Fruit fly (Drosophila melanogaster) whole organism, prepupa: ENCODE measurements around the gene Myo10A.
A peak's percentile ranks its signal among the peaks of the same experiment; 100 is the strongest.

ENCODE experiments used
- Blimp-1 ChIP-seq: fragments of 200-800 bp; sonication (Bioruptor generic); optimal IDR thresholded peaks from 3 replicates; lab custom pipeline; 2017; ENCODE audit warnings: missing biosample characterization, missing genetic modification characterization, mild to moderate bottlenecking, moderate library complexity, missing genetic modification reagents
- CG10631 ChIP-seq: fragments of 200-800 bp; sonication (Bioruptor generic); optimal IDR thresholded peaks from 2 replicates; lab custom pipeline; 2016; ENCODE audit warnings: missing biosample characterization, missing genetic modification characterization
- CG10669 ChIP-seq: fragments of 200-800 bp; sonication (Bioruptor generic); optimal IDR thresholded peaks from 3 replicates; lab custom pipeline; 2018; ENCODE audit warnings: missing biosample characterization, mild to moderate bottlenecking, missing genetic modification characterization, moderate library complexity
- CG11294 ChIP-seq: fragments of 200-800 bp; sonication (Bioruptor generic); IDR thresholded peaks from 2 replicates; pipeline ENCODE4 v1.3.6; 2022; ENCODE audit warnings: missing biosample characterization, missing genetic modification characterization
- CG11762 ChIP-seq: fragments of 200-800 bp; sonication (Bioruptor generic); optimal IDR thresholded peaks from 3 replicates; lab custom pipeline; 2016; ENCODE audit warnings: missing biosample characterization, missing genetic modification characterization; ENCODE audit not compliant: insufficient read depth
- CG11902 ChIP-seq: fragments of 200-800 bp; sonication (Bioruptor generic); optimal IDR thresholded peaks from 3 replicates; lab custom pipeline; 2016; ENCODE audit warnings: missing biosample characterization, missing genetic modification characterization
- CG1621 ChIP-seq: fragments of 200-800 bp; sonication (Bioruptor generic); optimal IDR thresholded peaks from 3 replicates; lab custom pipeline; 2018; ENCODE audit warnings: missing biosample characterization, mild to moderate bottlenecking, missing genetic modification characterization
- CG16779 ChIP-seq: fragments of 200-800 bp; sonication (Bioruptor generic); optimal IDR thresholded peaks from 3 replicates; lab custom pipeline; 2017; ENCODE audit warnings: missing biosample characterization, mild to moderate bottlenecking, missing genetic modification characterization
- CG3032 ChIP-seq: fragments of 200-800 bp; optimal IDR thresholded peaks from 2 replicates; lab custom pipeline; 2019; ENCODE audit warnings: missing biosample characterization, mild to moderate bottlenecking, missing genetic modification characterization, moderate library complexity
- CG31627 ChIP-seq: fragments of 200-800 bp; sonication (Bioruptor generic); optimal IDR thresholded peaks from 3 replicates; lab custom pipeline; 2016; ENCODE audit warnings: missing biosample characterization, missing genetic modification characterization
- CG32006 ChIP-seq: fragments of 200-800 bp; sonication (Bioruptor generic); optimal IDR thresholded peaks from 3 replicates; lab custom pipeline; 2017; ENCODE audit warnings: missing biosample characterization, mild to moderate bottlenecking, missing genetic modification characterization
- CG34406 ChIP-seq: fragments of 200-800 bp; sonication (Bioruptor generic); optimal IDR thresholded peaks from 3 replicates; lab custom pipeline; 2016; ENCODE audit warnings: missing biosample characterization, missing genetic modification characterization
- CG4318 ChIP-seq: fragments of 200-800 bp; sonication (Bioruptor generic); optimal IDR thresholded peaks from 3 replicates; lab custom pipeline; 2017; ENCODE audit warnings: missing biosample characterization, mild to moderate bottlenecking, missing genetic modification characterization
- CG6163 ChIP-seq: fragments of 200-800 bp; sonication (Bioruptor generic); IDR thresholded peaks from 3 replicates; pipeline ENCODE4 v1.3.6; 2022; ENCODE audit warnings: missing biosample characterization, missing genetic modification characterization
- CG6276 ChIP-seq: fragments of 200-800 bp; sonication (Bioruptor generic); optimal IDR thresholded peaks from 2 replicates; lab custom pipeline; 2017; ENCODE audit warnings: missing biosample characterization, mild to moderate bottlenecking, missing genetic modification characterization
- CG6792 ChIP-seq: fragments of 200-800 bp; sonication (Bioruptor generic); optimal IDR thresholded peaks from 3 replicates; lab custom pipeline; 2016; ENCODE audit warnings: missing biosample characterization, missing genetic modification characterization
- CG6808 ChIP-seq: fragments of 200-800 bp; sonication (Bioruptor generic); optimal IDR thresholded peaks from 3 replicates; lab custom pipeline; 2017; ENCODE audit warnings: missing biosample characterization, missing genetic modification characterization, mild to moderate bottlenecking, moderate library complexity, missing genetic modification reagents
- CG6854 ChIP-seq: fragments of 200-800 bp; sonication (Bioruptor generic); optimal IDR thresholded peaks from 2 replicates; lab custom pipeline; 2017; ENCODE audit warnings: missing biosample characterization, mild to moderate bottlenecking, missing genetic modification characterization
- CG7368 ChIP-seq: fragments of 200-800 bp; sonication (Bioruptor generic); optimal IDR thresholded peaks from 3 replicates; lab custom pipeline; 2016; ENCODE audit warnings: missing biosample characterization, missing genetic modification characterization
- CG8119 ChIP-seq: fragments of 200-800 bp; sonication (Bioruptor generic); IDR thresholded peaks from 3 replicates; pipeline ENCODE4 v1.3.6; 2022; ENCODE audit warnings: missing biosample characterization, missing genetic modification characterization
- CG8319 ChIP-seq: fragments of 200-800 bp; sonication (Bioruptor generic); optimal IDR thresholded peaks from 3 replicates; lab custom pipeline; 2016; ENCODE audit warnings: missing biosample characterization, missing genetic modification characterization
- CG8632 ChIP-seq: fragments of 200-800 bp; sonication (Bioruptor generic); optimal IDR thresholded peaks from 3 replicates; lab custom pipeline; 2016; ENCODE audit warnings: missing biosample characterization, missing genetic modification characterization
- Eip75B ChIP-seq: fragments of 200-800 bp; sonication (Bioruptor generic); optimal IDR thresholded peaks from 3 replicates; lab custom pipeline; 2016; ENCODE audit warnings: missing biosample characterization, missing genetic modification characterization
- Ets21C ChIP-seq: fragments of 200-800 bp; sonication (Bioruptor generic); optimal IDR thresholded peaks from 3 replicates; lab custom pipeline; 2016; ENCODE audit warnings: missing biosample characterization, missing genetic modification characterization
- Ets96B ChIP-seq: fragments of 200-800 bp; optimal IDR thresholded peaks from 2 replicates; lab custom pipeline; 2019; ENCODE audit warnings: missing biosample characterization, mild to moderate bottlenecking, missing genetic modification characterization, moderate library complexity
- Gug ChIP-seq: fragments of 200-800 bp; sonication (Bioruptor generic); IDR thresholded peaks from 2 replicates; pipeline ENCODE4 v1.3.6; 2022; ENCODE audit warnings: missing biosample characterization, missing genetic modification characterization
- Hr39 ChIP-seq: fragments of 200-800 bp; sonication (Bioruptor generic); optimal IDR thresholded peaks from 2 replicates; lab custom pipeline; 2016; ENCODE audit warnings: missing biosample characterization, missing genetic modification characterization
- Lpt ChIP-seq: fragments of 200-800 bp; sonication (Bioruptor generic); optimal IDR thresholded peaks from 3 replicates; lab custom pipeline; 2016; ENCODE audit warnings: missing biosample characterization, missing genetic modification characterization
- Met ChIP-seq: fragments of 200-800 bp; sonication (Bioruptor generic); optimal IDR thresholded peaks from 3 replicates; lab custom pipeline; 2016; ENCODE audit warnings: missing biosample characterization, missing genetic modification characterization
- Sox102F ChIP-seq: fragments of 200-800 bp; sonication (Bioruptor generic); optimal IDR thresholded peaks from 2 replicates; lab custom pipeline; 2016; ENCODE audit warnings: missing biosample characterization, mild to moderate bottlenecking, missing genetic modification characterization
- Sox14 ChIP-seq: fragments of 200-800 bp; sonication (Bioruptor generic); optimal IDR thresholded peaks from 3 replicates; lab custom pipeline; 2016; ENCODE audit warnings: missing biosample characterization, missing genetic modification characterization
- Sox15 ChIP-seq: fragments of 200-800 bp; sonication (Bioruptor generic); optimal IDR thresholded peaks from 3 replicates; lab custom pipeline; 2016; ENCODE audit warnings: missing biosample characterization, missing genetic modification characterization
- achi ChIP-seq: fragments of 200-800 bp; sonication (Bioruptor generic); optimal IDR thresholded peaks from 3 replicates; lab custom pipeline; 2016; ENCODE audit warnings: missing biosample characterization, missing genetic modification characterization
- acj6 ChIP-seq: fragments of 200-800 bp; sonication (Bioruptor generic); optimal IDR thresholded peaks from 3 replicates; lab custom pipeline; 2016; ENCODE audit warnings: missing biosample characterization, missing genetic modification characterization
- dac ChIP-seq: fragments of 200-800 bp; sonication (Bioruptor generic); optimal IDR thresholded peaks from 2 replicates; lab custom pipeline; 2017; ENCODE audit warnings: missing biosample characterization, mild to moderate bottlenecking, missing genetic modification characterization
- dsx ChIP-seq: fragments of 200-800 bp; optimal IDR thresholded peaks from 3 replicates; lab custom pipeline; 2019; ENCODE audit warnings: missing biosample characterization, mild to moderate bottlenecking, missing genetic modification characterization, moderate library complexity; ENCODE audit not compliant: poor library complexity, severe bottlenecking
- fd59A ChIP-seq: fragments of 200-800 bp; sonication (Bioruptor generic); optimal IDR thresholded peaks from 2 replicates; lab custom pipeline; 2017; ENCODE audit warnings: missing biosample characterization, mild to moderate bottlenecking, missing genetic modification characterization, missing genetic modification reagents
- fkh ChIP-seq: fragments of 200-800 bp; sonication (Bioruptor generic); optimal IDR thresholded peaks from 3 replicates; lab custom pipeline; 2017; ENCODE audit warnings: missing biosample characterization, mild to moderate bottlenecking, missing genetic modification characterization, moderate library complexity
- lz ChIP-seq: fragments of 200-800 bp; sonication (Bioruptor generic); optimal IDR thresholded peaks from 3 replicates; lab custom pipeline; 2016; ENCODE audit warnings: missing biosample characterization, missing genetic modification characterization
- net ChIP-seq: fragments of 200-800 bp; sonication (Bioruptor generic); optimal IDR thresholded peaks from 3 replicates; lab custom pipeline; 2016; ENCODE audit warnings: missing biosample characterization, missing genetic modification characterization
- salr ChIP-seq, 2 experiments: fragments of 200-800 bp; sonication (Bioruptor generic); optimal IDR thresholded peaks; 3 replicates each; lab custom pipeline; 2016 to 2018; ENCODE audit warnings: missing biosample characterization in 2 of 2, missing genetic modification characterization in 2 of 2, mild to moderate bottlenecking in 1 of 2
- spab ChIP-seq: fragments of 200-800 bp; sonication (Bioruptor generic); optimal IDR thresholded peaks from 2 replicates; lab custom pipeline; 2017; ENCODE audit warnings: missing biosample characterization, mild to moderate bottlenecking, missing genetic modification characterization, missing genetic modification reagents
- svp ChIP-seq: fragments of 200-800 bp; sonication (Bioruptor generic); peaks from one replicate; lab custom pipeline; 2016; ENCODE audit warnings: missing biosample characterization, missing genetic modification characterization
- topi ChIP-seq: fragments of 200-800 bp; sonication (Bioruptor generic); optimal IDR thresholded peaks from 3 replicates; lab custom pipeline; 2016; ENCODE audit warnings: missing biosample characterization, missing genetic modification characterization
- vri ChIP-seq: fragments of 200-800 bp; sonication (Bioruptor generic); optimal IDR thresholded peaks from 3 replicates; lab custom pipeline; 2016; ENCODE audit warnings: missing biosample characterization, mild to moderate bottlenecking, missing genetic modification characterization

The Myo10A gene

DNA sequence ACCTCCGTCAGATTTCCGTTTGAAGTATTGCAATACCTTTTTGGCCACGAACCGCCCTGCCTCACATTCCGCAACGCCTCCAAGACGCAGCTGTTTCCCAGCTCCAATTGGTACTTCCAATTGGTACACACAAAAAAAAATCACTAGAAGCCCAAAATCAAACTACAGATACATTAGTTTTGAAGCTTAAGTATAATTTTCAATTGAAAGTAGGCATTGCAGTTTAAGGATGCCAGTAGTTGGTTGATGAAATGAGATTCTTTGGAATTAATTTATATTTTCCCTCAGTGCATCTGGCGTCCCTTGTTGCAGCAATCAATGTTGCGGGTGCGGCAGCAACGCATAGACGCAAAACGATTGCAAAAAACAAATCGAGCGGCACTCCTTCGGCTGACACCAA lies 3.1 kb downstream of the Myo10A start (continued):
- TF ChIP-seq salr (GFP tag; optimal IDR thresholded peaks at IDR 0.05; lab: Kevin White, UChicago) (no peak), CG3032 (tag; lab: Kevin White, UChicago) (no peak), CG6808 (GFP tag; lab: Kevin White, UChicago) (no peak), Blimp-1 (GFP tag; lab: Kevin White, UChicago) (no peak), net (GFP tag; lab: Kevin White, UChicago) (peak; percentile 27), CG8119 (GFP tag; lab: Robert Waterston, UW) (peak; percentile 63), CG1621 (tag; lab: Kevin White, UChicago) (no peak)

DNA sequence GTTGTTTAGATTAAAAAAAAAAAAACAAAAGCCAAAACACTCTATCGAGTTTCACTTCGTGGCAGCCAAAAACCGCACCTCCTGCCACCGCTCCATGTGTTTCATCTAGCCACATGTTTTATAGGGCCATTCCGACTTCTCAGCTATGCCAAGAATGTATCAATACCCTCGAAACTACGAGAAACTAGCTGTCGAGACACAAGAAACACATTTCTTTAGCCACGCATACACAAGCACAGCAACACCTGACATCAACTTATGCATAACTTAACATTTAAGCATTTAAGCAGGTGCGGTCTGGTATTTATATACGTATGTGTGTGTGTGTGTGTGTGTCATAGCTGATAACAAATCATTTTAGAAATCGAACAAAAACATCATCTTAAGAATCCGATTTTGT lies 4.9 kb downstream of the Myo10A start:
- TF ChIP-seq CG8319 (GFP tag; lab: Kevin White, UChicago) (no peak), CG6808 (GFP tag; lab: Kevin White, UChicago) (no peak), Sox14 (GFP tag; lab: Kevin White, UChicago) (no peak), Met (GFP tag; lab: Kevin White, UChicago) (no peak), CG34406 (GFP tag; lab: Kevin White, UChicago) (no peak), CG32006 (GFP tag; lab: Kevin White, UChicago) (no peak), CG6792 (no peak), Blimp-1 (GFP tag; lab: Kevin White, UChicago) (no peak), CG11294 (no peak), acj6 (GFP tag; lab: Kevin White, UChicago) (no peak), salr (GFP tag; optimal IDR thresholded peaks at IDR 0.05; lab: Kevin White, UChicago) (no peak), Sox102F (GFP tag; lab: Kevin White, UChicago) (no peak)

DNA sequence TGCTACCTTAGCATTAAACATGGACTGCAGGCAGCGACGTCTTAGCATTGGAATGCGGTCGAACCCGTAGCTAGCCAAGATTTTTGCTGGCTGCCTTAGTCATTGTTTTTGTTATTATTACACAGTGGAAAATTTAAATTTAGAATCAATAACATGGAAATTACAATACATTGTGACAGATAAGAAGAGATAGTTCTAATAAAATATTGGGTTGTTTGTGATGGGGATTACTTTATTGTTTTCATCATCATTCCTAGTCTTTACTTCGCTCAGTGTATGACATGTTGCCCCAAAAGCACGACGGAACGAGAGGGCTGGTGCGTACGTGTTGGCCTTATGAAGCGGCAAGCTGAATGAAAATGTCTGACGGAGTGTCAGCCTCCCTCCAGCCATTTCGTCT lies 6.0 kb downstream of the Myo10A start:
- TF ChIP-seq Eip75B (GFP tag; lab: Kevin White, UChicago) (peak; percentile 89), achi (GFP tag; lab: Kevin White, UChicago) (peak; percentile 86), CG16779 (tag; lab: Kevin White, UChicago) (peak; percentile 71), Hr39 (GFP tag; lab: Kevin White, UChicago) (peak; percentile 61), CG10669 (GFP tag; lab: Kevin White, UChicago) (peak; percentile 88), CG4318 (GFP tag; lab: Kevin White, UChicago) (peak; percentile 73), CG10631 (GFP tag; lab: Kevin White, UChicago) (peak; percentile 88), salr (GFP tag; optimal IDR thresholded peaks at IDR 0.05; lab: Kevin White, UChicago) (peak; percentile 75 to 78), Gug (peak; percentile 80), vri (GFP tag; lab: Kevin White, UChicago) (peak; percentile 3), CG7368 (GFP tag; lab: Kevin White, UChicago) (peak; percentile 83), dsx (peak; percentile 87), CG6792 (peak; percentile 82), CG8632 (GFP tag; lab: Kevin White, UChicago) (peak; percentile 83), net (GFP tag; lab: Kevin White, UChicago) (peak; percentile 87), CG6808 (GFP tag; lab: Kevin White, UChicago) (peak; percentile 88), Ets96B (tag; lab: Kevin White, UChicago) (peak; percentile 88), dac (GFP tag; lab: Kevin White, UChicago) (peak; percentile 68), topi (GFP tag; lab: Kevin White, UChicago) (peak; percentile 69), Sox14 (GFP tag; lab: Kevin White, UChicago) (peak; percentile 70), CG31627 (peak; percentile 52), svp (GFP tag; lab: Kevin White, UChicago) (peak; percentile 73), CG11902 (GFP tag; lab: Kevin White, UChicago) (peak; percentile 65), CG11762 (GFP tag; lab: Kevin White, UChicago) (peak; percentile 78), fkh (GFP tag; lab: Kevin White, UChicago) (peak; percentile 17), lz (GFP tag; lab: Kevin White, UChicago) (peak; percentile 52), fd59A (GFP tag; lab: Kevin White, UChicago) (peak; percentile 80), Sox102F (GFP tag; lab: Kevin White, UChicago) (peak; percentile 56), CG8119 (GFP tag; lab: Robert Waterston, UW) (peak; percentile 88), Ets21C (GFP tag; lab: Kevin White, UChicago) (peak; percentile 25), CG6854 (no peak), Sox15 (GFP tag; lab: Kevin White, UChicago) (peak; percentile 54), CG6276 (peak; percentile 83), spab (GFP tag; lab: Kevin White, UChicago) (peak; percentile 86), Blimp-1 (GFP tag; lab: Kevin White, UChicago) (no peak), CG8319 (GFP tag; lab: Kevin White, UChicago) (peak; percentile 62), CG6163 (peak; percentile 93), Lpt (GFP tag; lab: Kevin White, UChicago) (peak; percentile 80), acj6 (GFP tag; lab: Kevin White, UChicago) (peak; percentile 85), CG3032 (tag; lab: Kevin White, UChicago) (peak; percentile 88), CG11294 (peak; percentile 73)
